Fruit fly (Drosophila melanogaster) whole organism, prepupa: Measurements from ENCODE around the gene NetB.

ENCODE experiments used
- CG10669 ChIP-seq: fragments of 200-800 bp; sonication (Bioruptor generic); optimal IDR thresholded peaks from 3 replicates; lab custom pipeline; 2018; ENCODE audit warnings: missing biosample characterization, mild to moderate bottlenecking, missing genetic modification characterization, moderate library complexity
- CG11294 ChIP-seq: fragments of 200-800 bp; sonication (Bioruptor generic); IDR thresholded peaks from 2 replicates; pipeline ENCODE4 v1.3.6; 2022; ENCODE audit warnings: missing biosample characterization, missing genetic modification characterization
- CG16779 ChIP-seq: fragments of 200-800 bp; sonication (Bioruptor generic); optimal IDR thresholded peaks from 3 replicates; lab custom pipeline; 2017; ENCODE audit warnings: missing biosample characterization, mild to moderate bottlenecking, missing genetic modification characterization
- CG8632 ChIP-seq: fragments of 200-800 bp; sonication (Bioruptor generic); optimal IDR thresholded peaks from 3 replicates; lab custom pipeline; 2016; ENCODE audit warnings: missing biosample characterization, missing genetic modification characterization
- Eip78C ChIP-seq: fragments of 200-800 bp; sonication (Bioruptor generic); peaks from one replicate; lab custom pipeline; 2016; ENCODE audit warnings: missing biosample characterization, missing genetic modification characterization
- Gug ChIP-seq: fragments of 200-800 bp; sonication (Bioruptor generic); IDR thresholded peaks from 2 replicates; pipeline ENCODE4 v1.3.6; 2022; ENCODE audit warnings: missing biosample characterization, missing genetic modification characterization
- Hr4 ChIP-seq: fragments of 200-800 bp; sonication (Bioruptor generic); optimal IDR thresholded peaks from 3 replicates; lab custom pipeline; 2016; ENCODE audit warnings: missing biosample characterization, missing genetic modification characterization
- Lpt ChIP-seq: fragments of 200-800 bp; sonication (Bioruptor generic); optimal IDR thresholded peaks from 3 replicates; lab custom pipeline; 2016; ENCODE audit warnings: missing biosample characterization, missing genetic modification characterization
- cyc ChIP-seq: fragments of 200-800 bp; sonication (Bioruptor generic); optimal IDR thresholded peaks from 3 replicates; lab custom pipeline; 2016; ENCODE audit warnings: missing biosample characterization, missing genetic modification characterization
- pdm3 ChIP-seq: fragments of 200-800 bp; sonication (Bioruptor generic); optimal IDR thresholded peaks from 3 replicates; lab custom pipeline; 2016; ENCODE audit warnings: missing biosample characterization, missing genetic modification characterization

DNA sequence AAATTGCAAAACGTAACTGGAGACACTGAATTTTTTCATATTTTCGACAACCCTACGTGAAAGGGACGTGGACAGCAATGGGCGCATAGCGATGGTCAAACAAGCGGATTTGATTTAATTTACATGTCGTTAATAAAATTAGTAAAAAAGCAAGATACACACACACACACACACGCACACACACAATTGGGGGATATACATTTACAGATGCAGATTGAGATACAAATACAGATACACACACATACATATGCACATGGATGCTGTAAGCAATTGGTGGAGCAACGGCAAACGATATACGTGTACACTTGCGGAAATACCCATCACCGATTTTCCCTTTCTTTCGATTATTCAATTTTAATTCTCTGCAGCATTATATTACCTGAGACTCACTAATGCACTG lies 15.8 kb upstream of the NetB start:
- TF ChIP-seq Eip78C (GFP tag; lab: Kevin White, UChicago) = no peak
- TF ChIP-seq CG8632 = no peak
- no peak for TF ChIP-seq pdm3 (GFP tag; lab: Kevin White, UChicago)
- no peak for TF ChIP-seq Lpt
- TF ChIP-seq CG11294 (GFP tag; lab: Robert Waterston, UW) = no peak
- no peak for TF ChIP-seq CG16779 (tag; lab: Kevin White, UChicago)
- TF ChIP-seq CG10669 (GFP tag; lab: Kevin White, UChicago) = no peak
- TF ChIP-seq cyc = no peak
- TF ChIP-seq Gug = no peak
- no peak for TF ChIP-seq Hr4 (GFP tag; lab: Kevin White, UChicago)
